Worm (Caenorhabditis elegans): ENCODE data around the gene F02D8.4.

ce11 chrV:14947022-14947421 lies 37.7 kb upstream of the F02D8.4 start, which contains the start of gene C30G7.4:
- TF ChIP-seq nhr-76 (tag; optimal IDR thresholded peaks at IDR 0.05) (no peak), hmg-11 (tag; optimal IDR thresholded peaks at IDR 0.05) (no peak), nhr-237 (tag; optimal IDR thresholded peaks at IDR 0.05) (no peak), ceh-16 (tag; optimal IDR thresholded peaks at IDR 0.05) (no peak)

Measured in whole organism, L3 larva.